Worm (Caenorhabditis elegans) whole organism, L3 larva: ENCODE results near the gene ugt-36.

Experiments
- R02D3.7 ChIP-seq: fragments of 150-350 bp; optimal IDR thresholded peaks from 2 replicates; lab custom pipeline; 2014; ENCODE audit warnings: missing biosample characterization, missing genetic modification characterization
- ZK546.5 ChIP-seq: sonication (generic microtip); optimal IDR thresholded peaks from 2 replicates; lab custom pipeline; 2017; ENCODE audit warnings: missing biosample characterization, missing genetic modification characterization
- aly-2 ChIP-seq: fragments of 150-350 bp; optimal IDR thresholded peaks from 2 replicates; lab custom pipeline; 2014; ENCODE audit warnings: missing biosample characterization, missing genetic modification characterization
- ama-1 ChIP-seq: fragments of 150-350 bp; optimal IDR thresholded peaks from 2 replicates; lab custom pipeline; 2018
- ceh-82 ChIP-seq: fragments of 150-350 bp; optimal IDR thresholded peaks from 2 replicates; lab custom pipeline; 2014; ENCODE audit warnings: missing biosample characterization, missing genetic modification characterization
- ceh-9 ChIP-seq: sonication (generic microtip); optimal IDR thresholded peaks from 2 replicates; lab custom pipeline; 2018; ENCODE audit warnings: missing biosample characterization, missing genetic modification characterization
- daf-12 ChIP-seq: fragments of 150-350 bp; optimal IDR thresholded peaks from 2 replicates; lab custom pipeline; 2014; ENCODE audit warnings: missing biosample characterization, missing genetic modification reagents, missing genetic modification characterization
- egl-27 ChIP-seq: sonication (generic microtip); optimal IDR thresholded peaks from 4 replicates; lab custom pipeline; 2017; ENCODE audit warnings: missing biosample characterization, missing genetic modification reagents, missing genetic modification characterization
- elt-1 ChIP-seq: fragments of 150-350 bp; optimal IDR thresholded peaks from 2 replicates; lab custom pipeline; 2014; ENCODE audit warnings: missing biosample characterization, missing genetic modification characterization
- elt-2 ChIP-seq: sonication (generic microtip); optimal IDR thresholded peaks from 2 replicates; lab custom pipeline; 2016; ENCODE audit warnings: missing genetic modification reagents, mild to moderate bottlenecking, missing genetic modification characterization, missing compliant biosample characterization
- elt-3 ChIP-seq, 3 experiments: fragments of 150-350 bp in 1 of 3; sonication (generic microtip) in 2 of 3; optimal IDR thresholded peaks; 2 replicates in 2 of 3; 4 replicates in 1 of 3; lab custom pipeline; 2014 to 2017; ENCODE audit warnings: missing biosample characterization in 3 of 3, missing genetic modification characterization in 3 of 3
- eor-1 ChIP-seq, 2 experiments: fragments of 150-350 bp; optimal IDR thresholded peaks; 2 replicates each; lab custom pipeline; 2014 to 2018; ENCODE audit warnings: missing biosample characterization in 2 of 2, missing genetic modification characterization in 2 of 2
- fkh-10 ChIP-seq: sonication (generic microtip); optimal IDR thresholded peaks from 2 replicates; lab custom pipeline; 2017; ENCODE audit warnings: missing biosample characterization, missing genetic modification reagents, missing genetic modification characterization
- jun-1 ChIP-seq: fragments of 150-350 bp; optimal IDR thresholded peaks from 2 replicates; lab custom pipeline; 2014; ENCODE audit warnings: missing biosample characterization, missing genetic modification reagents, missing genetic modification characterization
- lin-15B ChIP-seq: fragments of 150-350 bp; optimal IDR thresholded peaks from 2 replicates; lab custom pipeline; 2014; ENCODE audit warnings: missing biosample characterization, missing genetic modification characterization
- lsy-12 ChIP-seq: sonication (generic microtip); optimal IDR thresholded peaks from 2 replicates; lab custom pipeline; 2016; ENCODE audit warnings: mild to moderate bottlenecking, missing genetic modification characterization, missing compliant biosample characterization
- mdl-1 ChIP-seq: fragments of 150-350 bp; optimal IDR thresholded peaks from 2 replicates; lab custom pipeline; 2014; ENCODE audit warnings: missing biosample characterization, missing genetic modification characterization
- mml-1 ChIP-seq: fragments of 150-350 bp; sonication (generic microtip); optimal IDR thresholded peaks from 3 replicates; lab custom pipeline; 2014; ENCODE audit warnings: missing biosample characterization, missing genetic modification characterization
- nhr-12 ChIP-seq: fragments of 150-350 bp; optimal IDR thresholded peaks from 2 replicates; lab custom pipeline; 2014; ENCODE audit warnings: missing biosample characterization, missing genetic modification characterization
- nhr-237 ChIP-seq: fragments of 150-350 bp; optimal IDR thresholded peaks from 2 replicates; lab custom pipeline; 2014; ENCODE audit warnings: missing biosample characterization, missing genetic modification characterization
- nhr-25 ChIP-seq: sonication (generic microtip); optimal IDR thresholded peaks from 2 replicates; lab custom pipeline; 2017; ENCODE audit warnings: missing biosample characterization, missing genetic modification characterization
- nhr-28 ChIP-seq: fragments of 150-350 bp; optimal IDR thresholded peaks from 2 replicates; lab custom pipeline; 2014; ENCODE audit warnings: missing biosample characterization, missing genetic modification characterization
- nhr-76 ChIP-seq: fragments of 150-350 bp; sonication (generic microtip); optimal IDR thresholded peaks from 5 replicates; lab custom pipeline; 2014; ENCODE audit warnings: missing biosample characterization, missing genetic modification characterization
- nhr-77 ChIP-seq: fragments of 150-350 bp; optimal IDR thresholded peaks from 2 replicates; lab custom pipeline; 2014; ENCODE audit warnings: missing biosample characterization, missing genetic modification characterization
- pha-4 ChIP-seq: fragments of 150-350 bp; optimal IDR thresholded peaks from 2 replicates; lab custom pipeline; 2014; ENCODE audit warnings: missing biosample characterization, missing genetic modification reagents, missing genetic modification characterization
- pqm-1 ChIP-seq: fragments of 150-350 bp; optimal IDR thresholded peaks from 2 replicates; lab custom pipeline; 2017; ENCODE audit warnings: missing biosample characterization, missing genetic modification characterization, inconsistent platforms
- sea-2 ChIP-seq: fragments of 150-350 bp; sonication (generic microtip); optimal IDR thresholded peaks from 4 replicates; lab custom pipeline; 2014; ENCODE audit warnings: missing biosample characterization, missing genetic modification reagents, missing genetic modification characterization
- skn-1 ChIP-seq: fragments of 150-350 bp; optimal IDR thresholded peaks from 2 replicates; lab custom pipeline; 2014; ENCODE audit warnings: missing biosample characterization, missing genetic modification characterization
- snpc-4 ChIP-seq: fragments of 150-350 bp; optimal IDR thresholded peaks from 2 replicates; lab custom pipeline; 2014; ENCODE audit warnings: missing biosample characterization, missing genetic modification characterization
- tbx-2 ChIP-seq: sonication (generic microtip); optimal IDR thresholded peaks from 2 replicates; lab custom pipeline; 2016; ENCODE audit warnings: mild to moderate bottlenecking, missing genetic modification characterization, missing compliant biosample characterization
- zag-1 ChIP-seq: fragments of 150-350 bp; optimal IDR thresholded peaks from 2 replicates; lab custom pipeline; 2014; ENCODE audit warnings: missing biosample characterization, missing genetic modification characterization
- ztf-11 ChIP-seq: fragments of 150-350 bp; optimal IDR thresholded peaks from 2 replicates; lab custom pipeline; 2014; ENCODE audit warnings: missing biosample characterization, missing genetic modification characterization
- ztf-4 ChIP-seq: fragments of 150-350 bp; optimal IDR thresholded peaks from 2 replicates; lab custom pipeline; 2014; ENCODE audit warnings: missing biosample characterization, missing genetic modification characterization

The ugt-36 gene

DNA sequence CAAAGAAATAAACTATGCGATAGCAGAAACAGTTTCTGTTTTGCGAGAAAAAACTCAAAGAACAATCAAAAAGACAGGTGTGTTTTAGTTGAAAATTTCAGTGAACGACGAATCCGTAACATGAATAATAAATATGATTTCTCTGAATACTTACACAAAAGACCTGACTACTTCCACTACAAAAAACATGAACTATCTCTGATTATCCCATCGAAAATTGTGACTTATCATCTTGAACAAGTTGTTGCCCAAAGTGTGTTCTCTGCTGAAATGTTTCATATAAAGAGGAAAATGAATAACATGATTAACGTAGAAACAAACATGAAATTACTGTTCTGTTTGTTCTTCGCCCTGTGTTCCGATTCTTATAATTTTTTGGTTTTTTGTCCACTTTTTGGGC is at the start of gene ugt-36:
Gene ugt-36, plus strand, starts transcription at position 301 of the 400 bp plus-strand sequence.
- TF ChIP-seq ceh-82 (tag; lab: Kevin White, UChicago) (no peak), lsy-12 (tag; lab: Kevin White, UChicago) (no peak), skn-1 (tag; lab: Kevin White, UChicago) (no peak), elt-1 (tag; lab: Kevin White, UChicago) (no peak), nhr-25 (tag; lab: Kevin White, UChicago) (no peak), egl-27 (tag; lab: Kevin White, UChicago) (no peak), snpc-4 (tag; lab: Kevin White, UChicago) (no peak), nhr-12 (tag; lab: Kevin White, UChicago) (no peak), nhr-237 (tag; lab: Kevin White, UChicago) (no peak), R02D3.7 (no peak), nhr-28 (tag; lab: Kevin White, UChicago) (no peak)

DNA sequence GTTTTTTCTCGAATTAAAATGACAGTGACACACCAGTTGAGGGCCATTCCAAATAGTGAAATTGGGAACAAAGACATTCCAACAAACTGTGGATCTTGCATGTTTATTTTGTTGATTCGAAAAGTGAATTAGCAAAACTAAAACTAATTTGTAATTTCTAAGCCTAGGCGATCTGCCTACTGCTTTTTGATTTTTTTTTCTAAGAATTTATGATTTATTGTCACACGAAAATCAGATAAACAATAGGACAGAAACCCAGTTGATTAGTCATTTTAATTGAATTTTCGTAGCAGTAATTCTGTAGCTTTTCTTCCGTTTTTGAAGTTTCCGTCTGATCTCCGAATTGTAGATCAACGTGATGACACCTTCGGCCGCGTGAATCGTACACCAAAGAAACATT is 48.0 kb upstream of the ugt-36 start, which contains the start of gene srx-33:
Gene srx-33, minus strand, starts transcription at position 101 of the 400 bp plus-strand sequence.
- no peak for TF ChIP-seq jun-1
- TF ChIP-seq nhr-77 (tag; lab: Kevin White, UChicago), result no peak
- TF ChIP-seq eor-1 (tag; optimal IDR thresholded peaks at IDR 0.05; lab: Kevin White, UChicago), result no peak
- TF ChIP-seq tbx-2 (tag; lab: Kevin White, UChicago), result no peak
- TF ChIP-seq pqm-1 (tag; lab: Kevin White, UChicago), result no peak
- TF ChIP-seq elt-2, result no peak
- TF ChIP-seq lsy-12 (tag; lab: Kevin White, UChicago), result no peak

DNA sequence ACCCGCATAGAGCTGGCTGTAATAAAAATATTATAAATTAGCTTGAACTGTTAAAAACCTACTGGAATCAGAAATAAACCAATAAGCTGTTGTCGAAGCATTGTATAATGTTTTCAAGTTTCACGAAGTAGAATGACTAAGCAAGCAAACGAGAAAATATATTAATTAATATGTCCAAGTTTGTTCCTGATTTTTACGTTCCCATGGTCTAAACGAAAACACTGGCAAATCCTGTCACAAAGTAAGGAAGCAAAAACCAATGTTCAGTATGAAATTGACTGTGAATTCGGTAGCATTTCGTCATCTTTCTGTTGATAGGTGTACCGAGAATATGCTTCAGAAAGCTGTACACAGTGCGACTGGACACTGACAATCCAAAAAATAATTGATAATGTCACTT is 46.6 kb upstream of the ugt-36 start, which contains the start of gene srx-34:
Gene srx-34, minus strand, starts transcription at position 101 of the 400 bp plus-strand sequence.
- TF ChIP-seq daf-12 (tag; lab: Kevin White, UChicago) (no peak), mdl-1 (tag; lab: Kevin White, UChicago) (no peak), nhr-25 (tag; lab: Kevin White, UChicago) (no peak), ztf-11 (tag; lab: Kevin White, UChicago) (no peak), ceh-9 (tag; lab: Kevin White, UChicago) (no peak), nhr-77 (tag; lab: Kevin White, UChicago) (no peak), zag-1 (tag; lab: Kevin White, UChicago) (no peak), mml-1 (tag; lab: Kevin White, UChicago) (no peak)

DNA sequence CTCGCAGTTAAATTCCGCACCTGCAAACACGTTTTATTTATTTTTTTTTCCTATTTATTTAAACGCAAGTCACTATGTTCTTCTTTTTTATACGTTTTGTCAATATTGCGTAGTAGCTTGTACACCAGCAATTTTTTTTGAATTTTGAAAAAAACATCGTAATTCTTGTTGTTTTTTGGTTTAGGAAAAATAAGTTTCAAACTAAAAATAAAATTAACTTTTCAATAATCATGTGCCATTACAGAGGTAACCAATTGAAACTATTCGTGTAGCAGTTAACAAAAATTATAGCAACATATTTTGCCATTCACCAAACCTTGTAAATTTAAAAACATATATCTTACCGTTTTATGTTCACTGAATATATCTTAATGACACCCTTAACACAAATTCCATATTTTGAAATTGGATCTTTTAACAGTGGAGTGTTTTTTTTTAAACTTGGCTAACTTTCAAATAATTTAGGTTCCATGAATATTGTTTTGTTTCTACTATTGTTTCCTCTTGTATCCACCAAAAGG is 43.6 kb upstream of the ugt-36 start, which contains the start of gene lmd-5:
Gene lmd-5, plus strand, starts transcription at position 471 of the 521 bp plus-strand sequence.
- TF ChIP-seq sea-2 (no peak), ZK546.5 (no peak), elt-1 (tag; lab: Kevin White, UChicago) (no peak), fkh-10 (GFP tag; lab: Kevin White, UChicago) (no peak), pha-4 (tag; lab: Kevin White, UChicago) (peak; percentile 63)
- TF ChIP-seq, all 47 proteins: peak for 1

DNA sequence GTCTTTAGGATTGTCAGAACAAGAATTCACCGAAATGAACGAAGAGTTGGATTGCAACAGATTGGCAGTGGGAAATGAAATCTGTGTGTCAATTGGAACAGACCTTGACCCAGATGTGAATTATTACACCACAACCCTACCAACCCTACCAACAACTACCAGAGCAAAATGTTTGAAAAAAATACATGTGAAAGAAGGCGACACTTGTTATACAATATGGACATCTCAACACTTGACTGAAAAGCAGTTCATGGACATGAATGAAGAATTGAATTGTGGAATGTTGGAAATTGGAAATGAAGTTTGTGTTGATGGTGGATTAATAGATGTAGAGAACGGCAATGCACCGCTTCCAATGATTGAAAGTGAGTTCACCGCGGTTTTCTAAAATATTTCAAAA is 42.8 kb upstream of the ugt-36 start:
- TF ChIP-seq R02D3.7, result no peak
- no peak for TF ChIP-seq ztf-4 (tag; lab: Kevin White, UChicago)
- no peak for TF ChIP-seq elt-3 (tag; optimal IDR thresholded peaks at IDR 0.05; lab: Kevin White, UChicago)
- no peak for TF ChIP-seq skn-1 (tag; lab: Kevin White, UChicago)
- TF ChIP-seq lin-15B (tag; lab: Kevin White, UChicago), result no peak
- no peak for TF ChIP-seq ZK546.5

DNA sequence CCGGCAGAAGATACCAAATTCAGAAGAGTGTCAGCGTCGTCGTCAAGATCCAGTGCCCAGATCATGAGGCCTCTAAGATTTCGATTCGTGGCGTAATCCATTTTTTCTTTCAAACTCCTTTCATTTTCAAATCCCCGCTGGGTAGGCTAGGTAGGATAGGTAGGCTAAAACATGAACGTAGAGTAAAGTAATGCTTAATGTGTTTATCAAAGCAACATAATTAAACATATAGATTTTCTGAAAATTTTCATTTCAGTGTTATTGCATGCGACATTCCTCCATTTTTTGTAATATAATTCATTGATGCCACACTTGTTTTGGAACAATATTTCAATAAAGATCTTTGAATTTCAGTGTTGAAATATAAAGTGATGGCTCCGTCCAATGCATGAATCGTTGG is 37.3 kb upstream of the ugt-36 start, which contains the start of gene T01C4.8:
Gene T01C4.8, minus strand, starts transcription at position 101 of the 400 bp plus-strand sequence.
- TF ChIP-seq pha-4 (tag; lab: Kevin White, UChicago) (no peak), lin-15B (tag; lab: Kevin White, UChicago) (no peak), elt-3 (tag; optimal IDR thresholded peaks at IDR 0.05; lab: Kevin White, UChicago) (no peak), mdl-1 (tag; lab: Kevin White, UChicago) (no peak), nhr-76 (no peak), aly-2 (tag; lab: Kevin White, UChicago) (no peak), egl-27 (tag; lab: Kevin White, UChicago) (no peak), ceh-9 (tag; lab: Kevin White, UChicago) (no peak), ama-1 (lab: Kevin White, UChicago) (no peak)
